Worm (Caenorhabditis elegans) whole organism, early embryonic: Measurements from ENCODE around the gene twk-24.

Experiments
- ama-1 ChIP-seq: fragments of 150-350 bp; optimal IDR thresholded peaks from 2 replicates; lab custom pipeline; 2014
- ceh-36 ChIP-seq: sonication (generic microtip); optimal IDR thresholded peaks from 2 replicates; lab custom pipeline; 2016; ENCODE audit warnings: missing genetic modification characterization, inconsistent platforms, missing compliant biosample characterization
- ets-7 ChIP-seq: sonication (generic microtip); optimal IDR thresholded peaks from 2 replicates; lab custom pipeline; 2016; ENCODE audit warnings: missing genotype, missing genetic modification characterization, missing compliant biosample characterization
- sea-1 ChIP-seq: fragments of 200-800 bp; sonication (Bioruptor generic); conservative IDR thresholded peaks from 2 replicates; pipeline ENCODE4 v1.3.6; 2022; ENCODE audit warnings: missing genetic modification characterization, missing compliant biosample characterization
- tbx-11 ChIP-seq: fragments of 200-800 bp; sonication (Bioruptor generic); IDR thresholded peaks from 2 replicates; pipeline ENCODE4 v1.3.6; 2022; ENCODE audit warnings: missing genetic modification characterization, missing compliant biosample characterization

- TF ChIP-seq ama-1 (lab: Kevin White, UChicago) (no peak), tbx-11 (GFP tag; lab: Robert Waterston, UW) (no peak), ceh-36 (tag; lab: Kevin White, UChicago) (no peak), ets-7 (tag; lab: Kevin White, UChicago) (no peak), sea-1 (GFP tag; lab: Robert Waterston, UW) (no peak)
Observed at ce11 chrV:12233425-12233824, 35.7 kb downstream of the twk-24 start.
